Worm (Caenorhabditis elegans): ENCODE results near the gene C46A5.4.

C46A5.4 gene

DNA sequence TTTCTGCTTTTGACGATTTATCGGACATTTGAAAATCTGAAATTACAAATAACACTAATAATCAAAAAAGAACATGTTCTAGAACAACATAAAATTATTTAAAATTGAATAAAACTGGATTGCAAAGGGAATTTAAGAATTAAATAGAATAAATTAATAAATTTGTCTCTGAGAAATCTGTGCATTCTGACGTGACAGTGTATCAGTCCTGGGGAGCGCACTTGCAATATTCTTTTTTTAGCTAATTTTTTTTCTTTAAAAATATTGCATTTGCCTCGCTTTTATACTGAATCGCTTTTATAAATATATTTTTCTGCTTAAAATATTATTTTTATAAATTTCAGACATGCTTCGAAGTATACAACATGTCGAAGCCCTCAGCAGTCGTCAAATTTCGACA, 47.4 kb downstream of the C46A5.4 start, which contains the start of the genes mrpl-1, emc-6 and mrps-24:
mrpl-1 (minus strand) TSS at position 1 of the 400 bp plus-strand sequence.
emc-6 (minus strand) TSS at position 36 of the 400 bp plus-strand sequence.
mrps-24 (plus strand) TSS at position 345 of the 400 bp plus-strand sequence.
- TF ChIP-seq unc-98 (GFP tag; IDR thresholded peaks at IDR 0.05) (no peak), lir-3 (tag; optimal IDR thresholded peaks at IDR 0.05; ENCODE audit: poor library complexity) (peak; percentile 35), skn-1 (tag; optimal IDR thresholded peaks at IDR 0.05) (peak; percentile 74), mef-2 (tag; optimal IDR thresholded peaks at IDR 0.05) (no peak), egl-13 (tag; optimal IDR thresholded peaks at IDR 0.05) (peak; percentile 35), tlp-1 (tag; optimal IDR thresholded peaks at IDR 0.05) (no peak), lin-35 (GFP tag; optimal IDR thresholded peaks at IDR 0.05) (peak; percentile 67 to 75), C34B4.2 (tag; optimal IDR thresholded peaks at IDR 0.05) (no peak), nhr-20 (tag; optimal IDR thresholded peaks at IDR 0.05) (peak; percentile 59), zip-4 (GFP tag; optimal IDR thresholded peaks at IDR 0.05) (no peak), nhr-90 (tag; optimal IDR thresholded peaks at IDR 0.05; ENCODE audit: poor library complexity) (peak; percentile 56), elt-2 (tag; optimal IDR thresholded peaks at IDR 0.05) (peak; percentile 3), elt-3 (tag; optimal IDR thresholded peaks at IDR 0.05) (peak in 1 of 6 experiments; percentile 16), fkh-4 (tag; optimal IDR thresholded peaks at IDR 0.05; ENCODE audit: borderline replicate concordance) (no peak), isw-1 (GFP tag; IDR thresholded peaks at IDR 0.05) (no peak; the same call in 1 of the 2 replicates), nhr-12 (tag; optimal IDR thresholded peaks at IDR 0.05) (no peak), grh-1 (GFP tag; IDR thresholded peaks at IDR 0.05) (no peak), ceh-63 (GFP tag; optimal IDR thresholded peaks at IDR 0.05) (no peak), nhr-84 (tag; optimal IDR thresholded peaks at IDR 0.05) (no peak), mep-1 (tag; optimal IDR thresholded peaks at IDR 0.05) (peak; percentile 91), Y116A8C.19 (tag; optimal IDR thresholded peaks at IDR 0.05; ENCODE audit: borderline replicate concordance) (no peak), lin-14 (GFP tag; optimal IDR thresholded peaks at IDR 0.05) (peak; percentile 71), swsn-7 (tag; optimal IDR thresholded peaks at IDR 0.05) (peak; percentile 68), efl-1 (optimal IDR thresholded peaks at IDR 0.05) (peak; percentile 58 to 67), efl-1 (GFP tag; optimal IDR thresholded peaks at IDR 0.05 in 1 of 2) (peak; percentile 69 to 94), tbx-2 (tag; optimal IDR thresholded peaks at IDR 0.05) (peak; percentile 56), ceh-82 (tag; optimal IDR thresholded peaks at IDR 0.05) (peak in 2 of 3 experiments; percentile 50 to 55), unc-86 (tag; optimal IDR thresholded peaks at IDR 0.05) (peak; percentile 36), mdl-1 (tag; optimal IDR thresholded peaks at IDR 0.05) (no peak), snpc-4 (tag; optimal IDR thresholded peaks at IDR 0.05) (peak; percentile 31), hlh-4 (tag; optimal IDR thresholded peaks at IDR 0.05) (no peak), fos-1 (tag; optimal IDR thresholded peaks at IDR 0.05) (no peak), vab-15 (tag; optimal IDR thresholded peaks at IDR 0.05) (no peak), xbp-1 (tag; optimal IDR thresholded peaks at IDR 0.05) (peak; percentile 68), nhr-85 (tag) (no peak), snu-23 (GFP tag; optimal IDR thresholded peaks at IDR 0.05) (peak; percentile 73), F16B12.6 (tag; optimal IDR thresholded peaks at IDR 0.05) (peak; percentile 84), lin-15B (tag; optimal IDR thresholded peaks at IDR 0.05) (peak; percentile 74), nhr-71 (tag; optimal IDR thresholded peaks at IDR 0.05) (peak; percentile 76), nhr-47 (tag; optimal IDR thresholded peaks at IDR 0.05) (no peak), zag-1 (tag; optimal IDR thresholded peaks at IDR 0.05) (no peak), dsc-1 (tag; optimal IDR thresholded peaks at IDR 0.05) (peak; percentile 28), alr-1 (tag; optimal IDR thresholded peaks at IDR 0.05; ENCODE audit: borderline replicate concordance) (no peak), C16A3.4 (tag; optimal IDR thresholded peaks at IDR 0.05) (peak; percentile 82), unc-30 (tag; optimal IDR thresholded peaks at IDR 0.05) (no peak), lsy-2 (tag; optimal IDR thresholded peaks at IDR 0.05) (peak; percentile 78 to 85), irx-1 (tag; optimal IDR thresholded peaks at IDR 0.05) (no peak), pax-3 (tag; optimal IDR thresholded peaks at IDR 0.05) (no peak), rnt-1 (tag; optimal IDR thresholded peaks at IDR 0.05) (peak; percentile 53), dpl-1 (GFP tag; optimal IDR thresholded peaks at IDR 0.05) (peak; percentile 57 to 80 (median 65)), hlh-17 (GFP tag; optimal IDR thresholded peaks at IDR 0.05; ENCODE audit: borderline replicate concordance) (no peak), pqm-1 (tag; optimal IDR thresholded peaks at IDR 0.05) (no peak), C04F5.9 (tag; optimal IDR thresholded peaks at IDR 0.05) (no peak)
